Worm (Caenorhabditis elegans) whole organism, L1 larva: ENCODE measurements around the gene B0546.3.

Source experiments
- C16A3.4 ChIP-seq: fragments of 150-350 bp; optimal IDR thresholded peaks from 2 replicates; lab custom pipeline; 2014; ENCODE audit warnings: missing biosample characterization, missing genetic modification characterization
- C34B4.2 ChIP-seq: sonication (generic microtip); optimal IDR thresholded peaks from 2 replicates; lab custom pipeline; 2017; ENCODE audit warnings: mild to moderate bottlenecking, missing genetic modification characterization, missing compliant biosample characterization
- F16B12.6 ChIP-seq: fragments of 150-350 bp; optimal IDR thresholded peaks from 2 replicates; lab custom pipeline; 2014; ENCODE audit warnings: missing biosample characterization, missing genetic modification characterization
- aha-1 ChIP-seq: fragments of 150-350 bp; optimal IDR thresholded peaks from 2 replicates; lab custom pipeline; 2014; ENCODE audit warnings: missing biosample characterization, missing genetic modification characterization
- ama-1 ChIP-seq: fragments of 150-350 bp; optimal IDR thresholded peaks from 2 replicates; lab custom pipeline; 2014
- blmp-1 ChIP-seq: fragments of 150-350 bp; optimal IDR thresholded peaks from 2 replicates; lab custom pipeline; 2014; ENCODE audit warnings: missing biosample characterization, missing genetic modification characterization
- ceh-82 ChIP-seq, 3 experiments: fragments of 150-350 bp in 1 of 3; sonication (generic microtip) in 2 of 3; optimal IDR thresholded peaks; 2 replicates each; lab custom pipeline; 2014 to 2017; ENCODE audit warnings: missing biosample characterization in 3 of 3, missing genetic modification characterization in 3 of 3
- dpl-1 ChIP-seq, 3 experiments: fragments of 150-350 bp in 2 of 3; sonication (generic microtip) in 1 of 3; optimal IDR thresholded peaks; 2 replicates each; lab custom pipeline; 2014 to 2017; ENCODE audit warnings: missing biosample characterization in 3 of 3, missing genetic modification characterization in 3 of 3, missing genetic modification reagents in 3 of 3
- efl-1 ChIP-seq, 4 experiments: fragments of 150-350 bp; optimal IDR thresholded peaks in 3 of 4; peaks in 1 of 4; 1 replicate in 1 of 4; 2 replicates in 3 of 4; lab custom pipeline; 2014; ENCODE audit warnings: missing biosample characterization in 2 of 4, missing genetic modification characterization in 2 of 4, missing genetic modification reagents in 2 of 4
- efl-3 ChIP-seq: fragments of 200-800 bp; sonication (Bioruptor generic); optimal IDR thresholded peaks from 2 replicates; lab custom pipeline; 2018; ENCODE audit warnings: mild to moderate bottlenecking, missing genetic modification characterization, missing compliant biosample characterization
- ets-5 ChIP-seq: fragments of 200-800 bp; sonication (Bioruptor generic); IDR thresholded peaks from 2 replicates; pipeline ENCODE4 v1.3.6; 2022; ENCODE audit warnings: missing genetic modification characterization, missing compliant biosample characterization
- fkh-8 ChIP-seq: sonication (generic microtip); optimal IDR thresholded peaks from 2 replicates; lab custom pipeline; 2016; ENCODE audit warnings: mild to moderate bottlenecking, missing genetic modification characterization, missing compliant biosample characterization
- fos-1 ChIP-seq: fragments of 150-350 bp; optimal IDR thresholded peaks from 2 replicates; lab custom pipeline; 2014; ENCODE audit warnings: missing biosample characterization, missing genetic modification characterization
- hlh-17 ChIP-seq: fragments of 200-800 bp; sonication (Bioruptor generic); optimal IDR thresholded peaks from 2 replicates; lab custom pipeline; 2018; ENCODE audit warnings: missing genetic modification characterization, mild to moderate bottlenecking, missing compliant biosample characterization, moderate library complexity, borderline replicate concordance
- irx-1 ChIP-seq: sonication (generic microtip); optimal IDR thresholded peaks from 2 replicates; lab custom pipeline; 2016; ENCODE audit warnings: missing genetic modification characterization, missing compliant biosample characterization
- isw-1 ChIP-seq: fragments of 200-800 bp; sonication (Bioruptor generic); IDR thresholded peaks from 2 replicates; pipeline ENCODE4 v1.3.6; 2022; ENCODE audit warnings: missing genetic modification characterization, missing compliant biosample characterization
- lin-14 ChIP-seq: fragments of 200-800 bp; sonication (Bioruptor generic); optimal IDR thresholded peaks from 2 replicates; lab custom pipeline; 2018; ENCODE audit warnings: mild to moderate bottlenecking, missing genetic modification characterization, moderate library complexity, missing compliant biosample characterization
- lsy-2 ChIP-seq, 2 experiments: fragments of 150-350 bp; optimal IDR thresholded peaks; 2 replicates each; lab custom pipeline; 2014; ENCODE audit warnings: missing biosample characterization in 2 of 2, missing genetic modification characterization in 2 of 2
- nhr-11 ChIP-seq: fragments of 150-350 bp; optimal IDR thresholded peaks from 2 replicates; lab custom pipeline; 2014; ENCODE audit warnings: missing biosample characterization, missing genetic modification characterization
- nhr-20 ChIP-seq: sonication (generic microtip); optimal IDR thresholded peaks from 2 replicates; lab custom pipeline; 2016; ENCODE audit warnings: mild to moderate bottlenecking, missing genetic modification characterization, missing compliant biosample characterization
- nhr-237 ChIP-seq: fragments of 150-350 bp; optimal IDR thresholded peaks from 2 replicates; lab custom pipeline; 2014; ENCODE audit warnings: missing biosample characterization, missing genetic modification characterization
- nhr-28 ChIP-seq: fragments of 150-350 bp; optimal IDR thresholded peaks from 2 replicates; lab custom pipeline; 2014; ENCODE audit warnings: missing biosample characterization, missing genetic modification characterization
- nhr-71 ChIP-seq: sonication (generic microtip); optimal IDR thresholded peaks from 2 replicates; lab custom pipeline; 2016; ENCODE audit warnings: mild to moderate bottlenecking, missing genetic modification characterization, moderate library complexity, missing compliant biosample characterization
- nhr-85 ChIP-seq: sonication (generic microtip); peaks from one replicate; lab custom pipeline; 2016; ENCODE audit warnings: missing genetic modification characterization, inconsistent platforms, missing compliant biosample characterization
- pqm-1 ChIP-seq: sonication (generic microtip); optimal IDR thresholded peaks from 3 replicates; lab custom pipeline; 2017; ENCODE audit warnings: missing biosample characterization, missing genetic modification characterization
- snu-23 ChIP-seq: sonication (generic microtip); optimal IDR thresholded peaks from 2 replicates; lab custom pipeline; 2016; ENCODE audit warnings: missing genetic modification characterization, missing compliant biosample characterization
- sox-4 ChIP-seq: sonication (generic microtip); optimal IDR thresholded peaks from 2 replicates; lab custom pipeline; 2016; ENCODE audit warnings: missing genetic modification characterization, missing compliant biosample characterization
- sptf-1 ChIP-seq: fragments of 150-350 bp; optimal IDR thresholded peaks from 2 replicates; lab custom pipeline; 2014; ENCODE audit warnings: missing biosample characterization, missing genetic modification characterization
- unc-62 ChIP-seq: fragments of 150-350 bp; optimal IDR thresholded peaks from 2 replicates; lab custom pipeline; 2014; ENCODE audit warnings: missing biosample characterization, missing genetic modification reagents, missing genetic modification characterization
- unc-98 ChIP-seq: fragments of 200-800 bp; sonication (Bioruptor generic); IDR thresholded peaks from 2 replicates; pipeline ENCODE4 v1.3.6; 2022; ENCODE audit warnings: missing genetic modification characterization, missing compliant biosample characterization
- xbp-1 ChIP-seq: sonication (generic microtip); optimal IDR thresholded peaks from 2 replicates; lab custom pipeline; 2016; ENCODE audit warnings: missing genetic modification characterization, missing compliant biosample characterization
- zip-4 ChIP-seq: fragments of 200-800 bp; sonication (Bioruptor generic); optimal IDR thresholded peaks from 2 replicates; lab custom pipeline; 2018; ENCODE audit warnings: mild to moderate bottlenecking, missing genetic modification characterization, moderate library complexity, missing compliant biosample characterization
- ztf-11 ChIP-seq, 2 experiments: sonication (generic microtip); optimal IDR thresholded peaks; 2 replicates each; lab custom pipeline; 2016 to 2017; ENCODE audit warnings: missing genetic modification characterization in 2 of 2, missing biosample characterization in 1 of 2, missing compliant biosample characterization in 1 of 2

The B0546.3 gene

DNA sequence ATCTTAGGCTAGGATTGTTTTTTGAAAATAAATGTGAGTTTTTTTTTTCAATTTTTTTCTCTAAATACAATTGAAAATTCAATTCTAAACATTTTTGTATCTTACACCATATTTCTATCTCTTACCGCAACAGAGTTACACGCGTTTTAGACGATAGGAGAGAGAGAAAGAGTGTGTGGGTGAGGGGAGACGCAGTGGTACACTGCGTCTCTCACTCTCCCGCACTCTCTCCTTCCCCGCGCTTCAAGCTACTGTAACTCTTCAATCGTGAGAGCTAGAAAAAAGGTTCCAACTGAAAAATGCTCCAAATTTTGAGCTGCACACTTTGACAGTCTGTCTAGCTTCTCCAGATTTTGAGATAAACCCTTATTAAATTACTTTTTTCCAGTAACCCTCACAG lies 18.9 kb downstream of the B0546.3 start:
- TF ChIP-seq pqm-1 (tag; lab: Kevin White, UChicago), result no peak
- TF ChIP-seq C16A3.4 (tag; lab: Kevin White, UChicago), result no peak
- TF ChIP-seq efl-1 (optimal IDR thresholded peaks at IDR 0.05; lab: Kevin White, UChicago), result peak; percentile 31 to 46
- no peak for TF ChIP-seq efl-1 (GFP tag; optimal IDR thresholded peaks at IDR 0.05 in 1 of 2; lab: Kevin White, UChicago)
- TF ChIP-seq F16B12.6, result no peak
- no peak for TF ChIP-seq ztf-11 (tag; optimal IDR thresholded peaks at IDR 0.05; lab: Kevin White, UChicago)
- no peak for TF ChIP-seq snu-23 (GFP tag; lab: Kevin White, UChicago)

DNA sequence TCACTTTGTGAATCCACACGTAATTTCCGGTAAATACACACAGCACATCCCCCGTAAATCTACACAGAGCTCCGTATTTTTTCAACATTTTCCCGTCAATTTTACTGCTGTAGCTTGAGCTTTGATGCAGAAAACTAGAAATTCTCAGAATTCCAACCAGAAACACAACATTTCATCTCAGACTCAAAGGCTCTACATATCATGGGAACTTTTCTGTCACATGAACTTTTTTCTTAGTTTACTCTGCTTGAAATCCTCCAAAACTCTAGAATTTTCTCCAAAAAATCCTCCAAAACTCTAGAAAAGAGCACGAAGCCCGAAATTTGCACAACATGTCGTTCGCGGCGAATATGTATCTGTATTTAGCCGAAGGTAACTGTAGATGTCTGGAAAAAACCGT lies 19.4 kb downstream of the B0546.3 start, which contains the start of gene Y55H10A.2:
Y55H10A.2 (plus strand) TSS at position 301 of the 400 bp plus-strand sequence.
- TF ChIP-seq unc-98 (no peak), fos-1 (tag; lab: Kevin White, UChicago) (no peak), efl-3 (GFP tag; lab: Kevin White, UChicago) (no peak), fkh-8 (tag; lab: Kevin White, UChicago) (no peak), nhr-28 (tag; lab: Kevin White, UChicago) (no peak), ama-1 (lab: Kevin White, UChicago) (no peak), hlh-17 (GFP tag; lab: Kevin White, UChicago) (no peak), xbp-1 (tag; lab: Kevin White, UChicago) (no peak), nhr-20 (no peak), aha-1 (tag; lab: Kevin White, UChicago) (no peak), nhr-11 (tag; lab: Kevin White, UChicago) (no peak), dpl-1 (GFP tag; optimal IDR thresholded peaks at IDR 0.05; lab: Kevin White, UChicago) (no peak), sox-4 (no peak)
- TF ChIP-seq, all 84 proteins: peak for 0

DNA sequence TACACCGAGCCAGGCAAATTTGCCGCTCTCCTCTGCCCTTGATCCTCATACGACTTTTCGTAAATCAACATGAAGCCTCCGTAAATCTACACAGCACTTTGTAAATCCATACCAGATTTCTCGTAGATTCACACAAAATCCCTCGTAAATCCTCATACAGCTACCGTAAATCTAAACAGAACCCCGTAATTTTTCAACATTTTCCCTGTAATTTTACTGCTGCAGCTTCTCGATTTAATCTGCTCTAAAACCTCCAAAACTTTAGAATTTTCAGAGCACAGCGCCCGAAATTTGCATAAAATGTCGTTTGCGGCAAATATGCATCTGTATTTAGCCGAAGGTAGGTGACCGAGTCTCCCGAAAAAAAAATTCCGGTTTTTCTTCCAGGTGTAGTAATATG lies 27.9 kb downstream of the B0546.3 start, which contains the start of gene F42A6.1:
F42A6.1 (plus strand) TSS at position 301 of the 400 bp plus-strand sequence.
- TF ChIP-seq lin-14 (GFP tag; lab: Kevin White, UChicago), result no peak
- no peak for TF ChIP-seq efl-1 (optimal IDR thresholded peaks at IDR 0.05; lab: Kevin White, UChicago)
- peak in 1 of 2 experiments; percentile 71 for TF ChIP-seq efl-1 (GFP tag; optimal IDR thresholded peaks at IDR 0.05 in 1 of 2; lab: Kevin White, UChicago)
- TF ChIP-seq C34B4.2, result no peak
- peak; percentile 11 for TF ChIP-seq nhr-85 (tag; lab: Kevin White, UChicago)

DNA sequence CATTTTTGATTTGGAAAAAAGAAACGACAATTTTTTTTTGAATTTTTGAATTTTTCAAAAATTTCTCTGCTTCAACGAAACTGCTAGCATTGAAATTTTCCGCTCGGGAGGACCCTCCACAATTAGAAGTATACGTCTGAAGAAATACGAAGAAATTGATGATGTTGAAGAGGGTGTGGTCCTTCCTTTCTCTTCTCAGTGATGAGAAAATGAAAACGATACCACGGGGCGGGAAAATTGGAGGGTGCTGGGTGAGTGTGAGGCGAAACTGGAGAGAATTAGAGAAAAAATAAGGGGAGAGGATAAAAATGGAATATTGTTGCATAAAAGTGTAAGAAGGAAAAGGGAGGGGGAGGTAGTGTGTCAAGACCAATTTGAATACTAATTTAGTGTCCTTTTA lies 30.6 kb downstream of the B0546.3 start:
- TF ChIP-seq isw-1 (GFP tag; lab: Robert Waterston, UW) (no peak), C16A3.4 (tag; lab: Kevin White, UChicago) (no peak), ceh-82 (tag; optimal IDR thresholded peaks at IDR 0.05; lab: Kevin White, UChicago) (peak in 1 of 3 experiments; percentile 16), nhr-85 (tag; lab: Kevin White, UChicago) (peak; percentile 55), lin-14 (GFP tag; lab: Kevin White, UChicago) (peak; percentile 28), nhr-237 (no peak), sptf-1 (tag; lab: Kevin White, UChicago) (no peak), blmp-1 (tag; lab: Kevin White, UChicago) (peak; percentile 90), aha-1 (tag; lab: Kevin White, UChicago) (no peak), nhr-71 (tag; lab: Kevin White, UChicago) (no peak)

DNA sequence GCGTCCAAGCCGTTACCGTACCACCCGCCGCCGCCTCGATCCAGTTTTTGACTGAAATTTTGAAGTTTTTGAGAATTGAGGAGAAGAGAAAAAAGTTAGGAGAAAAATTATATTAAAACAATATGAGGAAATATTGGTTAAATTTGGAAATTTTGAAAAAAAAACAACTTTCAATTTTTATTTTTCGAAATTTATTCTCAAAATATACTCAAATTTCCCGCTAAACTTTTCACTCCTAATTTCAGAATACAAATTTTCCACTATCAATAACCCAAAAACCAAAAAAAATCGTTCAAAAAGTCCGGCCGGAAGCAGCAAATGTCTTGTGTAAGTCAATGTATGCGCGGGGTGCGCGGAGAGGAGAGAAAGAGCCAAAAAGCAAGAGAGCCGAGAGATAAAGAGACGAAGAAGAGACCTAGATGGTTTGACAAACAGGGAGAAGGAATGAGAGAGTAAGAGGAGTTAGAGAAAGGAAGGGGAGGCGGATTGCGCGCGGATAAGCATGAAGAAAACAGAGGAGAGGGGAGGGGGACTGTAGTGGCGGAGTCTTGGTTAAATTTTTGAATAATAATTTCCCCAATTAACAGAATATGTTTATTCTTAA lies 32.6 kb downstream of the B0546.3 start, which contains the start of gene elks-1:
elks-1 (minus strand) TSS at position 51 of the 604 bp plus-strand sequence.
- TF ChIP-seq unc-98, result no peak
- no peak for TF ChIP-seq zip-4 (GFP tag; lab: Kevin White, UChicago)
- TF ChIP-seq ceh-82 (tag; optimal IDR thresholded peaks at IDR 0.05; lab: Kevin White, UChicago), result peak in 1 of 3 experiments; percentile 32
- peak; percentile 19 for TF ChIP-seq lin-14 (GFP tag; lab: Kevin White, UChicago)
- peak; percentile 7 for TF ChIP-seq blmp-1 (tag; lab: Kevin White, UChicago)
- TF ChIP-seq lsy-2 (tag; optimal IDR thresholded peaks at IDR 0.05; lab: Kevin White, UChicago), result peak in 1 of 2 experiments; percentile 21
- TF ChIP-seq snu-23 (GFP tag; lab: Kevin White, UChicago), result no peak
- peak; percentile 42 to 57 for TF ChIP-seq efl-1 (optimal IDR thresholded peaks at IDR 0.05; lab: Kevin White, UChicago)
- peak in 1 of 2 experiments; percentile 75 for TF ChIP-seq efl-1 (GFP tag; optimal IDR thresholded peaks at IDR 0.05 in 1 of 2; lab: Kevin White, UChicago)
- no peak for TF ChIP-seq irx-1 (tag; lab: Kevin White, UChicago)
- no peak for TF ChIP-seq ets-5
- no peak for TF ChIP-seq unc-62
- no peak for TF ChIP-seq isw-1 (GFP tag; lab: Robert Waterston, UW)
